Worm (Caenorhabditis elegans) whole organism, L3 larva: ENCODE data around the gene srt-43.

Source experiments
- R02D3.7 ChIP-seq: fragments of 150-350 bp; optimal IDR thresholded peaks from 2 replicates; lab custom pipeline; 2014; ENCODE audit warnings: missing biosample characterization, missing genetic modification characterization
- ceh-16 ChIP-seq: sonication (generic microtip); optimal IDR thresholded peaks from 2 replicates; lab custom pipeline; 2017; ENCODE audit warnings: missing biosample characterization, missing genetic modification characterization
- egl-27 ChIP-seq: sonication (generic microtip); optimal IDR thresholded peaks from 4 replicates; lab custom pipeline; 2017; ENCODE audit warnings: missing biosample characterization, missing genetic modification reagents, missing genetic modification characterization
- elt-1 ChIP-seq: fragments of 150-350 bp; optimal IDR thresholded peaks from 2 replicates; lab custom pipeline; 2014; ENCODE audit warnings: missing biosample characterization, missing genetic modification characterization
- elt-2 ChIP-seq: sonication (generic microtip); optimal IDR thresholded peaks from 2 replicates; lab custom pipeline; 2016; ENCODE audit warnings: missing genetic modification reagents, mild to moderate bottlenecking, missing genetic modification characterization, missing compliant biosample characterization
- mdl-1 ChIP-seq: fragments of 150-350 bp; optimal IDR thresholded peaks from 2 replicates; lab custom pipeline; 2014; ENCODE audit warnings: missing biosample characterization, missing genetic modification characterization
- nhr-77 ChIP-seq: fragments of 150-350 bp; optimal IDR thresholded peaks from 2 replicates; lab custom pipeline; 2014; ENCODE audit warnings: missing biosample characterization, missing genetic modification characterization
- skn-1 ChIP-seq: fragments of 150-350 bp; optimal IDR thresholded peaks from 2 replicates; lab custom pipeline; 2014; ENCODE audit warnings: missing biosample characterization, missing genetic modification characterization
- snpc-4 ChIP-seq: fragments of 150-350 bp; optimal IDR thresholded peaks from 2 replicates; lab custom pipeline; 2014; ENCODE audit warnings: missing biosample characterization, missing genetic modification characterization
- zag-1 ChIP-seq: fragments of 150-350 bp; optimal IDR thresholded peaks from 2 replicates; lab custom pipeline; 2014; ENCODE audit warnings: missing biosample characterization, missing genetic modification characterization
- ztf-4 ChIP-seq: fragments of 150-350 bp; optimal IDR thresholded peaks from 2 replicates; lab custom pipeline; 2014; ENCODE audit warnings: missing biosample characterization, missing genetic modification characterization

DNA sequence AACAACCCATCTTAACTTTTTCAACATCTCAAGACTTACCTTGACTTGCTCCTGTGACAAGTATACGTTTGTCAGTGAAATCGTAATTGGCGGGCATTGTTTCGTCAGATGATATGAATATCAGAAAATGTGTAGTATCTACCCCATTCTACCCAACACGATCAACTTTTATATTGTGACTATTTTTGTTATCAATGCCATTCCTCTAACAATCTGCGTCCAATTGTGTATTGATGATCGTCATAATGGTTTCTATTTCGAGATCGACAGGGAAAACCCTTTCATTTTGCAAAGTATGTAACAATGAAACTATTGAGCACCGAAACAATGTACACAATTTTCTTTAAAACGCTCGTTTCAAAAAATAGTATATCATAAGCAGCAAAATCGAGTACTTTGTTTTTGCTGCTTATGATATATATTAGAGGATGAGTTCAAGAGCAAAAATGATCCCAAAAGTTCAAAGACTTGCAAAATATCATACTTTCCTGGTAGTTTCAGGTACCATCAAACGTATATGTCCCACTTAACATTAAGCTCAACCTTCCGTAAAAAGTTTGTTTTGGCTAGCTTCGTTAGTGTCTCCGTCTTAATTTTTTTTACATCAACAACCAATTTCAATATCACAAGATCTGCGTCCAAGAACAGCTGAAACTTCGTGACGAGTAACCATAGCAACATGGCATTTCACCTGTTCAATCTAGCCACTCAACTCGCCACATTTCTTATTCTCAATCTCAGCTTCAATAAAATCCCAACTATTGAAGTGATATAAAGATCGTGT, 35.4 kb upstream of the srt-43 start, which contains the start of the genes dhs-21 and xbx-9:
- TF ChIP-seq skn-1 (no peak), nhr-77 (no peak), ztf-4 (tag; lab: Kevin White, UChicago) (no peak), R02D3.7 (tag; lab: Kevin White, UChicago) (no peak), ceh-16 (tag; lab: Kevin White, UChicago) (no peak), egl-27 (tag; lab: Kevin White, UChicago) (no peak), zag-1 (tag; lab: Kevin White, UChicago) (no peak), elt-1 (tag; lab: Kevin White, UChicago) (no peak), mdl-1 (tag; lab: Kevin White, UChicago) (no peak), elt-2 (tag; lab: Kevin White, UChicago) (peak; percentile 79), snpc-4 (tag; lab: Kevin White, UChicago) (no peak)
